4 fruit fly cellular contexts compared by ENCODE assay signal in genomic region chr3R:11209801-11210402, dm6.
TF ChIP-seq lines count a peak whose summit lies in the region.

TSS of gene SdhC (minus strand) at chr3R:11209849.
TSS of gene Tctp (plus strand) at chr3R:11210247.

TF ChIP-seq in whole organism, adult, 20 proteins besides CTCF, POLR2A, EP300 and RAD21 (continued from another document):
- TF ChIP-seq CG11617 (GFP tag; optimal IDR thresholded peaks at IDR 0.05; lab: Kevin White, UChicago) (peak; percentile 90), CG33017 (tag; optimal IDR thresholded peaks at IDR 0.05; lab: Kevin White, UChicago) (peak; percentile 37)

TF ChIP-seq in whole organism, embryonic, 481 proteins besides CTCF, POLR2A, EP300 and RAD21 (continued from another document and continues in another):
- peak; percentile 9 for TF ChIP-seq dmrt99B (tag; optimal IDR thresholded peaks at IDR 0.05; lab: Kevin White, UChicago)
- no peak for TF ChIP-seq fru (optimal IDR thresholded peaks at IDR 0.05; lab: Kevin White, UChicago)
- TF ChIP-seq CG4854 (GFP tag; optimal IDR thresholded peaks at IDR 0.05; lab: Kevin White, UChicago): no peak
- no peak for TF ChIP-seq cad (GFP tag; optimal IDR thresholded peaks at IDR 0.05; lab: Kevin White, UChicago)
- no peak for TF ChIP-seq wek (GFP tag; optimal IDR thresholded peaks at IDR 0.05; lab: Kevin White, UChicago)
- no peak for TF ChIP-seq emc (GFP tag; optimal IDR thresholded peaks at IDR 0.05; lab: Kevin White, UChicago)
- no peak for TF ChIP-seq h (optimal IDR thresholded peaks at IDR 0.05; lab: Kevin White, UChicago)
- TF ChIP-seq CG10654 (GFP tag; optimal IDR thresholded peaks at IDR 0.05; lab: Kevin White, UChicago): peak; percentile 15
- TF ChIP-seq CG34422 (GFP tag; IDR thresholded peaks at IDR 0.05; lab: Robert Waterston, UW): peak; percentile 30; the same call in 1 of the 3 replicates
- TF ChIP-seq ind (GFP tag; optimal IDR thresholded peaks at IDR 0.05; lab: Kevin White, UChicago): peak; percentile 37
- peak; percentile 49 for TF ChIP-seq CG16863 (GFP tag; optimal IDR thresholded peaks at IDR 0.05; lab: Kevin White, UChicago)
- no peak for TF ChIP-seq cg (GFP tag; optimal IDR thresholded peaks at IDR 0.05; lab: Kevin White, UChicago)
- TF ChIP-seq fu2 (GFP tag; optimal IDR thresholded peaks at IDR 0.05; lab: Kevin White, UChicago): no peak
- TF ChIP-seq pb (GFP tag; optimal IDR thresholded peaks at IDR 0.05; lab: Kevin White, UChicago): peak; percentile 18
- TF ChIP-seq CG14667 (GFP tag; IDR thresholded peaks at IDR 0.05; lab: Robert Waterston, UW): no peak
- peak; percentile 47 for TF ChIP-seq mam (GFP tag; optimal IDR thresholded peaks at IDR 0.05; lab: Kevin White, UChicago)
- peak in 1 of 2 experiments; percentile 23 for TF ChIP-seq crp (GFP tag; optimal IDR thresholded peaks at IDR 0.05; lab: Kevin White, UChicago)
- TF ChIP-seq CG8924 (tag; optimal IDR thresholded peaks at IDR 0.05; lab: Kevin White, UChicago): peak; percentile 46
- TF ChIP-seq Vsx1 (GFP tag; optimal IDR thresholded peaks at IDR 0.05; lab: Kevin White, UChicago): peak; percentile 24
- TF ChIP-seq Xbp1 (GFP tag; optimal IDR thresholded peaks at IDR 0.05; lab: Kevin White, UChicago): peak; percentile 61
- no peak for TF ChIP-seq CG10274 (GFP tag; optimal IDR thresholded peaks at IDR 0.05; lab: Kevin White, UChicago)
- no peak for TF ChIP-seq H2.0 (GFP tag; IDR thresholded peaks at IDR 0.05; lab: Robert Waterston, UW)
- TF ChIP-seq CG17361 (GFP tag; IDR thresholded peaks at IDR 0.05; lab: Robert Waterston, UW): peak; percentile 79
- TF ChIP-seq Drgx (GFP tag; IDR thresholded peaks at IDR 0.05; lab: Robert Waterston, UW): 0 out of 2 replicates have a peak, but pooled peaks have one; percentile 7
- no peak for TF ChIP-seq her (GFP tag; optimal IDR thresholded peaks at IDR 0.05; lab: Kevin White, UChicago)
- TF ChIP-seq pros (GFP tag; optimal IDR thresholded peaks at IDR 0.05; lab: Kevin White, UChicago): no peak
- peak; percentile 56 for TF ChIP-seq bbx (GFP tag; IDR thresholded peaks at IDR 0.05; lab: Robert Waterston, UW; ENCODE audit: partially characterized antibody)
- no peak for TF ChIP-seq CG14050 (GFP tag; IDR thresholded peaks at IDR 0.05; lab: Robert Waterston, UW)
- TF ChIP-seq esg (GFP tag; conservative IDR thresholded peaks at IDR 0.05; lab: Robert Waterston, UW): no peak
- no peak; the same call in 1 of the 2 replicates for TF ChIP-seq Xrp1 (GFP tag; IDR thresholded peaks at IDR 0.05; lab: Robert Waterston, UW)
- peak; percentile 55 for TF ChIP-seq pho (GFP tag; optimal IDR thresholded peaks at IDR 0.05; lab: Kevin White, UChicago)
- TF ChIP-seq CG4730 (GFP tag; IDR thresholded peaks at IDR 0.05; lab: Robert Waterston, UW): no peak
- no peak for TF ChIP-seq mld (GFP tag; IDR thresholded peaks at IDR 0.05; lab: Robert Waterston, UW; ENCODE audit: partially characterized antibody)
- TF ChIP-seq inv (GFP tag; IDR thresholded peaks at IDR 0.05; lab: Robert Waterston, UW; ENCODE audit: partially characterized antibody): peak; percentile 25; the same call in 1 of the 2 replicates
- peak; percentile 66 for TF ChIP-seq CG12769 (tag; optimal IDR thresholded peaks at IDR 0.05; lab: Kevin White, UChicago)
- peak; percentile 38 for TF ChIP-seq CG18476 (GFP tag; optimal IDR thresholded peaks at IDR 0.05; lab: Kevin White, UChicago)
- TF ChIP-seq CG5180 (GFP tag; optimal IDR thresholded peaks at IDR 0.05; lab: Kevin White, UChicago): peak; percentile 2
- TF ChIP-seq CG10979 (tag; optimal IDR thresholded peaks at IDR 0.05; lab: Kevin White, UChicago): peak; percentile 23
- TF ChIP-seq ATbp (GFP tag; optimal IDR thresholded peaks at IDR 0.05; lab: Kevin White, UChicago): no peak
- TF ChIP-seq pum (GFP tag; optimal IDR thresholded peaks at IDR 0.05; lab: Kevin White, UChicago): no peak
- TF ChIP-seq CG6654 (GFP tag; optimal IDR thresholded peaks at IDR 0.05; lab: Kevin White, UChicago): no peak
- TF ChIP-seq da (GFP tag; optimal IDR thresholded peaks at IDR 0.05; lab: Kevin White, UChicago): no peak
- peak; percentile 61 for TF ChIP-seq Sox100B (GFP tag; optimal IDR thresholded peaks at IDR 0.05; lab: Kevin White, UChicago)

TF ChIP-seq in whole organism, prepupa, 60 proteins besides CTCF, POLR2A, EP300 and RAD21 (continued from another document):
- TF ChIP-seq CG11762 (GFP tag; optimal IDR thresholded peaks at IDR 0.05; lab: Kevin White, UChicago; ENCODE audit: insufficient read depth) (no peak), CG1621 (tag; optimal IDR thresholded peaks at IDR 0.05; lab: Kevin White, UChicago) (peak; percentile 19), cyc (GFP tag; optimal IDR thresholded peaks at IDR 0.05; lab: Kevin White, UChicago) (peak; percentile 10), lz (GFP tag; optimal IDR thresholded peaks at IDR 0.05; lab: Kevin White, UChicago) (peak; percentile 47), CG6792 (GFP tag; optimal IDR thresholded peaks at IDR 0.05; lab: Kevin White, UChicago) (peak; percentile 30), acj6 (GFP tag; optimal IDR thresholded peaks at IDR 0.05; lab: Kevin White, UChicago) (peak; percentile 24), vri (GFP tag; optimal IDR thresholded peaks at IDR 0.05; lab: Kevin White, UChicago) (peak; percentile 45), CG8319 (GFP tag; optimal IDR thresholded peaks at IDR 0.05; lab: Kevin White, UChicago) (no peak), esn (GFP tag; optimal IDR thresholded peaks at IDR 0.05; lab: Kevin White, UChicago) (peak; percentile 68), Hr39 (GFP tag; optimal IDR thresholded peaks at IDR 0.05; lab: Kevin White, UChicago) (peak; percentile 12), Eip78C (GFP tag; lab: Kevin White, UChicago) (peak; percentile 85), topi (GFP tag; optimal IDR thresholded peaks at IDR 0.05; lab: Kevin White, UChicago) (peak; percentile 49), eg (GFP tag; IDR thresholded peaks at IDR 0.05; lab: Robert Waterston, UW) (peak; percentile 28; the same call in 1 of the 3 replicates), spab (GFP tag; optimal IDR thresholded peaks at IDR 0.05; lab: Kevin White, UChicago) (no peak), CG8119 (GFP tag; IDR thresholded peaks at IDR 0.05; lab: Robert Waterston, UW) (0 out of 3 replicates have a peak, but pooled peaks have one; percentile 12), Sox14 (GFP tag; optimal IDR thresholded peaks at IDR 0.05; lab: Kevin White, UChicago) (peak; percentile 52), CG11294 (GFP tag; IDR thresholded peaks at IDR 0.05; lab: Robert Waterston, UW) (no peak), CG7368 (GFP tag; optimal IDR thresholded peaks at IDR 0.05; lab: Kevin White, UChicago) (no peak), Hr38 (GFP tag; optimal IDR thresholded peaks at IDR 0.05; lab: Kevin White, UChicago) (no peak), CG9139 (GFP tag; optimal IDR thresholded peaks at IDR 0.05; lab: Kevin White, UChicago) (no peak), CG6854 (GFP tag; optimal IDR thresholded peaks at IDR 0.05; lab: Kevin White, UChicago) (peak; percentile 66), CG16779 (tag; optimal IDR thresholded peaks at IDR 0.05; lab: Kevin White, UChicago) (no peak), Eip93F (GFP tag; optimal IDR thresholded peaks at IDR 0.05; lab: Kevin White, UChicago) (no peak), salr (GFP tag; optimal IDR thresholded peaks at IDR 0.05; lab: Kevin White, UChicago) (peak in 1 of 2 experiments; percentile 10), fd59A (GFP tag; optimal IDR thresholded peaks at IDR 0.05; lab: Kevin White, UChicago) (no peak), Blimp-1 (GFP tag; optimal IDR thresholded peaks at IDR 0.05; lab: Kevin White, UChicago) (no peak), Eip75B (GFP tag; optimal IDR thresholded peaks at IDR 0.05; lab: Kevin White, UChicago) (peak; percentile 59), Ets96B (tag; optimal IDR thresholded peaks at IDR 0.05; lab: Kevin White, UChicago) (no peak), Hr4 (GFP tag; optimal IDR thresholded peaks at IDR 0.05; lab: Kevin White, UChicago) (peak; percentile 42), CG31627 (GFP tag; optimal IDR thresholded peaks at IDR 0.05; lab: Kevin White, UChicago) (peak; percentile 36), CG8632 (GFP tag; optimal IDR thresholded peaks at IDR 0.05; lab: Kevin White, UChicago) (no peak), CG3919 (GFP tag; optimal IDR thresholded peaks at IDR 0.05; lab: Kevin White, UChicago) (peak; percentile 59), Lpt (GFP tag; optimal IDR thresholded peaks at IDR 0.05; lab: Kevin White, UChicago) (peak; percentile 31), CG10669 (GFP tag; optimal IDR thresholded peaks at IDR 0.05; lab: Kevin White, UChicago) (peak; percentile 0), CG34406 (GFP tag; optimal IDR thresholded peaks at IDR 0.05; lab: Kevin White, UChicago) (peak; percentile 33), OdsH (GFP tag; optimal IDR thresholded peaks at IDR 0.05; lab: Kevin White, UChicago) (peak; percentile 43), CG6276 (GFP tag; optimal IDR thresholded peaks at IDR 0.05; lab: Kevin White, UChicago) (no peak), Sox102F (GFP tag; optimal IDR thresholded peaks at IDR 0.05; lab: Kevin White, UChicago) (peak; percentile 42), CG6808 (GFP tag; optimal IDR thresholded peaks at IDR 0.05; lab: Kevin White, UChicago) (peak; percentile 12), dac (GFP tag; optimal IDR thresholded peaks at IDR 0.05; lab: Kevin White, UChicago) (no peak), Ets21C (GFP tag; optimal IDR thresholded peaks at IDR 0.05; lab: Kevin White, UChicago) (peak; percentile 28)
TF ChIP-seq in whole organism, prepupa: peak in this region for 38.

TF ChIP-seq in whole organism, wandering third instar larva, 38 proteins besides CTCF, POLR2A, EP300 and RAD21 (continued from another document):
- no peak for TF ChIP-seq Vsx2 (GFP tag; optimal IDR thresholded peaks at IDR 0.05; lab: Kevin White, UChicago; ENCODE audit: partially characterized antibody)
- TF ChIP-seq h (GFP tag; optimal IDR thresholded peaks at IDR 0.05; lab: Kevin White, UChicago): peak; percentile 64
- peak; percentile 46 for TF ChIP-seq dsf (GFP tag; optimal IDR thresholded peaks at IDR 0.05; lab: Kevin White, UChicago; ENCODE audit: borderline replicate concordance)
- TF ChIP-seq Dif (GFP tag; optimal IDR thresholded peaks at IDR 0.05; lab: Kevin White, UChicago; ENCODE audit: partially characterized antibody): peak; percentile 72
- no peak for TF ChIP-seq Abd-B (GFP tag; optimal IDR thresholded peaks at IDR 0.05; lab: Kevin White, UChicago)
